Worm (Caenorhabditis elegans): Measurements from ENCODE around the gene D1014.13.

The D1014.13 gene

DNA sequence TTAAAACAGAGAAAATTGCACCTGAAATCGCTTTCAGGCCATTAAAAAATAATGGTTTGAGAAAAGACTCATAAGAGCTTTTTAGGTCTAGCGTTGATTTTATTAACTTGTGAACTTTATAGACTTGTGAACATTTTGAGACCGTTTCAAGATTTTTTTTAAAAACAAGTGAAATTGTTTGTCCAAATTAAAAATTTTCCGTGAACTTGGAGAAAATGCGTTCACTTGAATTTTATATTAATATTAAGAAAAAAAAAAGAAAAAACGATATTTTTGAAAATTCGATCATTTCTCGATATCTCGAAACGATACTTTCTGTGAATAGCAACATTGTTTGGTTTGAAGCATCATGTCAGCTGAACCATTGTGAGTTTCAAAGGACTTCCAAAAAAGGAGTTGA lies 45.0 kb downstream of the D1014.13 start, which contains the start of gene F20D6.1:
TSS of gene F20D6.1 (plus strand) at position 301 of the 400 bp plus-strand sequence.
- TF ChIP-seq nhr-77 (tag; optimal IDR thresholded peaks at IDR 0.05) (no peak), snpc-4 (tag; optimal IDR thresholded peaks at IDR 0.05) (no peak), unc-62 (GFP tag; optimal IDR thresholded peaks at IDR 0.05) (no peak), sea-2 (GFP tag; optimal IDR thresholded peaks at IDR 0.05) (no peak), eor-1 (tag; optimal IDR thresholded peaks at IDR 0.05) (no peak), lsy-12 (tag; optimal IDR thresholded peaks at IDR 0.05) (no peak), nhr-67 (tag; optimal IDR thresholded peaks at IDR 0.05) (no peak), ztf-4 (tag; optimal IDR thresholded peaks at IDR 0.05) (no peak), unc-39 (tag; optimal IDR thresholded peaks at IDR 0.05) (no peak), jun-1 (tag; optimal IDR thresholded peaks at IDR 0.05) (no peak), daf-12 (tag; optimal IDR thresholded peaks at IDR 0.05) (no peak), nhr-28 (tag; optimal IDR thresholded peaks at IDR 0.05) (no peak), fkh-10 (GFP tag; optimal IDR thresholded peaks at IDR 0.05) (no peak)

DNA sequence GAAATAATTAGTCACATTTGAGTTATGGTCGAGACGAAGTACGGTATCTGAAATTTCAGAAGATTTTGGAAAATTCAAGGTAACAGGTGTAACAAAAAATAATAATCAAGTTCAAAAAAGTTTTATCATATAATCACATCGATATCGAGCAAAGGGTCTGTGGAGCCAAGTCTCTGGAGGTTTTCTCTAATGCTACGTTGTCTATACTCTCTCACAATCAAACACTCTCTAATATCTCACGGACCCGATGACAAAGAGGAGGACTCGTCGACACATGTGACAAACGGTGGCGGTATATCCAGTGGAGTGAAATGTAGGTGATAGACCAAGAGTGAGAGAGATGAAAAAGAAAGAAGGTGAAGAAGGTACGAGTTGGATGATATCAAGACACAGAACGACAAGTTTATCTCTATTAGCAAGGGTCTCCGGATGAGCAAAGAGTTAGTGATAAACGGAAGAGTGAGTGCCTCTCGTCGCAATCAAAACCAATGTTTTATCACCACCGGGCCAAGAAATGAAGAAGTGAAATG lies 50.5 kb downstream of the D1014.13 start, which contains the start of gene F20D6.10:
TSS of gene F20D6.10 (minus strand) at position 51 of the 530 bp plus-strand sequence.
- TF ChIP-seq ceh-28 (tag; optimal IDR thresholded peaks at IDR 0.05) (no peak), ama-1 (optimal IDR thresholded peaks at IDR 0.05) (no peak), egl-5 (tag; optimal IDR thresholded peaks at IDR 0.05) (no peak), fos-1 (tag; optimal IDR thresholded peaks at IDR 0.05) (no peak), lin-15B (tag; optimal IDR thresholded peaks at IDR 0.05) (no peak), nhr-23 (tag; optimal IDR thresholded peaks at IDR 0.05) (no peak), daf-12 (tag; optimal IDR thresholded peaks at IDR 0.05) (no peak), fkh-10 (GFP tag; optimal IDR thresholded peaks at IDR 0.05) (no peak), nhr-43 (tag; optimal IDR thresholded peaks at IDR 0.05; ENCODE audit: poor library complexity, severe bottlenecking) (no peak), unc-62 (GFP tag; optimal IDR thresholded peaks at IDR 0.05) (no peak), R02D3.7 (tag; optimal IDR thresholded peaks at IDR 0.05) (no peak), nhr-67 (tag; optimal IDR thresholded peaks at IDR 0.05) (no peak), mml-1 (tag; optimal IDR thresholded peaks at IDR 0.05) (no peak), elt-1 (tag; optimal IDR thresholded peaks at IDR 0.05) (no peak)

ce11 chrV:8196993-8197392 lies 51.6 kb downstream of the D1014.13 start:
- no peak for TF ChIP-seq pha-4 (tag; optimal IDR thresholded peaks at IDR 0.05)
- no peak for TF ChIP-seq nhr-76 (tag; optimal IDR thresholded peaks at IDR 0.05)
- no peak for TF ChIP-seq pqm-1 (tag; optimal IDR thresholded peaks at IDR 0.05)
- TF ChIP-seq ceh-9 (tag; optimal IDR thresholded peaks at IDR 0.05) = no peak
- TF ChIP-seq nhr-77 (tag; optimal IDR thresholded peaks at IDR 0.05) = no peak
- TF ChIP-seq aly-2 (tag; optimal IDR thresholded peaks at IDR 0.05) = no peak

- TF ChIP-seq elt-2 (tag; optimal IDR thresholded peaks at IDR 0.05) (peak; percentile 18), ztf-11 (tag; optimal IDR thresholded peaks at IDR 0.05) (no peak)
Observed at ce11 chrV:8198994-8199393, 53.6 kb downstream of the D1014.13 start, which contains the start of gene F20D6.11. TSS of gene F20D6.11 (minus strand) at chrV:8199094.

- TF ChIP-seq nhr-23 (tag; optimal IDR thresholded peaks at IDR 0.05) (peak; percentile 65), nhr-76 (tag; optimal IDR thresholded peaks at IDR 0.05) (no peak), egl-27 (tag; optimal IDR thresholded peaks at IDR 0.05) (peak; percentile 24), fkh-10 (GFP tag; optimal IDR thresholded peaks at IDR 0.05) (no peak), nhr-43 (tag; optimal IDR thresholded peaks at IDR 0.05; ENCODE audit: poor library complexity, severe bottlenecking) (peak; percentile 16), nhr-25 (tag; optimal IDR thresholded peaks at IDR 0.05) (peak; percentile 35)
Observed at ce11 chrV:8201229-8201858, 55.9 kb downstream of the D1014.13 start, which contains the start of gene cri-2. TSS of gene cri-2 (plus strand) at chrV:8201808.

All from whole organism, L3 larva.